Fruit fly (Drosophila melanogaster): Measurements from ENCODE around the gene CG8620.
A peak's percentile ranks its signal among the peaks of the same experiment; 100 is the strongest.

Gene CG8620

DNA sequence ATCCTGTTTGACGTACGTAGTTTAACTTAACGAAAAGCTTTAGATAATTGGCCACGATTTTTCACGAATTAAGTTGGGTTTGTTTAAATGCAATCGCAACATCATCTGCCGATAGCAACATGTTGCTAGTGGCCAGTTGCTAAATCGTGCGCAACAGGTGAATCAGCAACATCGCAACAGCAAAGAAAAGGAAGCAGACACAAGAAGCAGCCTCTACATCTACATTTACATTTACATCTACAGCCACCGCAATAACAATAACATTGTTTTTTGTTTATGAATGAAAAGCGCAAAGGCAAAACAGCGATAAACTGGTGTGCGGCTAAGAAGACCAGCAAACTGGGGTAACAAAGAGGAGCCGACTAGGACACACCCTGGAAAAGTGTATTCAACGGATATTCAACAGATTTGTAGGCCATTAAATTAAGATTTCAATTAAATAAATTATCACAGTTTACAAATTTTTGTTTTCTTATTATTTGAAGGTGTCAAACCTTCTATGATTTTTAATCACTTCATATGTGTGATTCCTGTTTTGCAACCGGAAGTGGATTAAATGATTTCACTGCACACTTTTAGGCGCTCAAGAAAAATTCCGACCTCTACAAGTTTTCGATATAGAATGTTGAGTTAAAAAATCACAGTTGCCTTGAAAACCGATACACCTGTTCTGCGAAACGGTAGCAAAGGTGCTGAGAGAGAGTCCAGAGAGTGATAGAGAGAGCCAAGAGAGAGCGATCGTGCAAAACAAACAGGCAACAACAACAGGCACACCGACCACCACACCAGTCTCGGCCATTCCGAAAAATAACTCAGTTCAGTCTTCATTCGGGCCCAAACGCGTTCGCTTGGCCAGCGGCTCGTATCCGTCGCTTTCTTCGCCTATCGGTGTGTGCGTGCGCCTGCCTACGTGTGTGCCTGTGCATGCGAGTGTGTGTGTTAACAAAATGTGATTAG lies 23.9 kb upstream of the CG8620 start, which contains the start of gene melt (continued):
- TF ChIP-seq CG42726 (GFP tag; IDR thresholded peaks at IDR 0.05; ENCODE audit: partially characterized antibody) (peak; percentile 41; the same call in 1 of the 2 replicates), NC2β (GFP tag; optimal IDR thresholded peaks at IDR 0.05) (peak; percentile 71), pho (GFP tag; optimal IDR thresholded peaks at IDR 0.05) (peak; percentile 93), bcd (GFP tag; optimal IDR thresholded peaks at IDR 0.05) (peak; percentile 89), CG31365 (tag; optimal IDR thresholded peaks at IDR 0.05) (no peak), CG11247 (GFP tag; IDR thresholded peaks at IDR 0.05) (peak; percentile 51; the same call in 1 of the 2 replicates), CG11085 (GFP tag; IDR thresholded peaks at IDR 0.05) (peak; percentile 48), Lpt (GFP tag; optimal IDR thresholded peaks at IDR 0.05) (no peak), ab (GFP tag; optimal IDR thresholded peaks at IDR 0.05) (no peak), twi (tag; optimal IDR thresholded peaks at IDR 0.05) (peak; percentile 81), CG6683 (GFP tag; optimal IDR thresholded peaks at IDR 0.05) (peak; percentile 67), CG10543 (GFP tag; optimal IDR thresholded peaks at IDR 0.05) (peak; percentile 78), ftz-f1 (GFP tag; optimal IDR thresholded peaks at IDR 0.05) (no peak), Asciz (GFP tag; optimal IDR thresholded peaks at IDR 0.05) (peak; percentile 81), Scr (GFP tag; IDR thresholded peaks at IDR 0.05; ENCODE audit: partially characterized antibody) (no peak), HmgD (GFP tag; optimal IDR thresholded peaks at IDR 0.05) (peak; percentile 42), Med (GFP tag) (peak; percentile 97), Abd-B (GFP tag; optimal IDR thresholded peaks at IDR 0.05) (peak; percentile 78), CG17912 (GFP tag; optimal IDR thresholded peaks at IDR 0.05) (no peak), her (GFP tag; optimal IDR thresholded peaks at IDR 0.05) (peak; percentile 67), CG31441 (GFP tag; IDR thresholded peaks at IDR 0.05) (peak; percentile 94), crp (GFP tag; optimal IDR thresholded peaks at IDR 0.05) (peak in 1 of 2 experiments; percentile 46), CG13123 (GFP tag; optimal IDR thresholded peaks at IDR 0.05) (peak; percentile 68), Vsx1 (GFP tag; optimal IDR thresholded peaks at IDR 0.05) (peak; percentile 75), bowl (GFP tag; IDR thresholded peaks at IDR 0.05) (peak; percentile 51; the same call in 1 of the 2 replicates), gro (GFP tag; optimal IDR thresholded peaks at IDR 0.05) (peak; percentile 90), sug (tag; optimal IDR thresholded peaks at IDR 0.05) (peak; percentile 82), zfh2 (GFP tag; optimal IDR thresholded peaks at IDR 0.05) (peak; percentile 92), jumu (GFP tag; optimal IDR thresholded peaks at IDR 0.05) (peak; percentile 80), amos (GFP tag; IDR thresholded peaks at IDR 0.05; ENCODE audit: partially characterized antibody) (peak; percentile 56), CG1233 (GFP tag; optimal IDR thresholded peaks at IDR 0.05) (peak; percentile 90), ro (GFP tag; IDR thresholded peaks at IDR 0.05) (peak; percentile 62; the same call in 1 of the 2 replicates), nom (GFP tag; optimal IDR thresholded peaks at IDR 0.05) (peak; percentile 65), MESR4 (GFP tag; optimal IDR thresholded peaks at IDR 0.05) (no peak), da (GFP tag; optimal IDR thresholded peaks at IDR 0.05) (peak; percentile 74), CG15073 (GFP tag; optimal IDR thresholded peaks at IDR 0.05) (peak; percentile 63), row (GFP tag; IDR thresholded peaks at IDR 0.05) (peak; percentile 95), CG8944 (GFP tag; optimal IDR thresholded peaks at IDR 0.05) (peak; percentile 82), CG14441 (GFP tag; IDR thresholded peaks at IDR 0.05) (peak; percentile 65; the same call in 1 of the 2 replicates), CG15601 (tag; optimal IDR thresholded peaks at IDR 0.05) (peak; percentile 81), CG9817 (tag; optimal IDR thresholded peaks at IDR 0.05) (peak; percentile 74), Nf-YB (GFP tag; optimal IDR thresholded peaks at IDR 0.05) (peak; percentile 78), bbx (GFP tag; IDR thresholded peaks at IDR 0.05; ENCODE audit: partially characterized antibody) (peak; percentile 49; the same call in 1 of the 2 replicates), z (GFP tag; IDR thresholded peaks at IDR 0.05) (peak; percentile 45; the same call in 1 of the 3 replicates), abd-A (tag; optimal IDR thresholded peaks at IDR 0.05) (peak; percentile 24), croc (GFP tag; conservative IDR thresholded peaks at IDR 0.05) (peak; percentile 62; the same call in 2 of the 3 replicates), stwl (tag; optimal IDR thresholded peaks at IDR 0.05) (peak; percentile 13)
